Worm (Caenorhabditis elegans): ENCODE measurements around the gene col-73.
"Not testable (repeated sequence)": the region's sequence is repeated elsewhere in the genome, so short reads cannot be mapped to it uniquely, and the experiment has no call there.

Gene col-73

DNA sequence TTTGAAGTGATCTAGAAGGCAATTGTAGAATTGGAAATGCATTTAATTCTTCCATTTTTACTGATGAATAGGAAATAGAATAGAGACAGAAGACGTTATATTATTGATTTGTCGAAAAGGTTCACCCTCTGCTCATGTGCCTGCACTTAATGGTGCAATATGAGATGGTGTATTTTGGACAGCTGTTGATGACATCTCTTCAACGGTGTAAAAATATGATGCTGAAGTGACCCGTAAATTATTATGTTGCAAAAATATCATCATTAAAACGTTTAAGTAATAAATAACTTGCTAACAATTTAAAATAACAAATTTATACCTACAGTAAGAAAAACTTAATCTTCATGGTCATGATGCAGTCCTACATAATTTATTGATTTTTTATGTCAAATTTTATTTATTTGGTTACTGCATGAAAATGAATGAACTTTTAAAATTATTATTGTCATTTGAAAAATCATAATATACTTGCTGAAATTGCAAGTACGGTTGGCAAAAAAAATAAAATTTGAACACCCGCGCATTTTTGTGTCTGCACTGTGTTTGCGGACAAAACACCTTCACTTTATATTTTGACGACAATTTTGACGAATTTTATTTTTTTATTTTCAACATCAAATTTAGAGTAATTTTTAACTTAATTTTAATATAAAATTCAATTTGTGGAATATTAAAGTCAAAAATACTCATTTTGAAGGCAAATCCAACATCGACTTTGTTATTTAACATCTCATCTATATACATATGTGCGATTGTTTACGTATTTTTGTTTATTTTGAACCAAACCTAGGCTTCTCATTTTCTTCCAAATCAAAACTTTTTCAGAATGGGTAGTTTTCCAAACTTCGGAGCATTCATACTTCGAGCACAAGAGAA, 45.0 kb downstream of the col-73 start, which contains the start of the genes fbxb-88 and tbck-1 (continued):
- TF ChIP-seq lsy-2 (tag; optimal IDR thresholded peaks at IDR 0.05): peak; percentile 70 to 82
- peak; percentile 64 for TF ChIP-seq xbp-1 (tag; optimal IDR thresholded peaks at IDR 0.05)
- peak; percentile 44 for TF ChIP-seq lin-39 (tag; optimal IDR thresholded peaks at IDR 0.05)
- no peak for TF ChIP-seq mef-2 (tag; optimal IDR thresholded peaks at IDR 0.05)
- peak; percentile 51 for TF ChIP-seq elt-2 (tag; optimal IDR thresholded peaks at IDR 0.05)
- peak; percentile 80 for TF ChIP-seq nhr-85 (tag)
- peak; percentile 30 for TF ChIP-seq unc-130 (tag; optimal IDR thresholded peaks at IDR 0.05)

ce11 chrII:4825133-4825532, 47.8 kb downstream of the col-73 start, which contains the start of the genes C33F10.8 and msp-40:
Gene C33F10.8, minus strand, starts transcription at chrII:4825233.
Gene msp-40, plus strand, starts transcription at chrII:4825414.
- TF ChIP-seq nhr-11 (tag; optimal IDR thresholded peaks at IDR 0.05); fkh-4 (tag; optimal IDR thresholded peaks at IDR 0.05; ENCODE audit: borderline replicate concordance); ceh-82 (tag; optimal IDR thresholded peaks at IDR 0.05): not testable (repeated sequence)

- TF ChIP-seq rnt-1 (tag; optimal IDR thresholded peaks at IDR 0.05) (no peak), nhr-19 (GFP tag; conservative IDR thresholded peaks at IDR 0.05) (no peak), nhr-90 (tag; optimal IDR thresholded peaks at IDR 0.05; ENCODE audit: poor library complexity) (no peak), efl-1 (optimal IDR thresholded peaks at IDR 0.05) (no peak), efl-1 (GFP tag; optimal IDR thresholded peaks at IDR 0.05 in 1 of 2) (peak in 1 of 2 experiments; percentile 79), isw-1 (GFP tag; IDR thresholded peaks at IDR 0.05) (no peak), fkh-10 (GFP tag; optimal IDR thresholded peaks at IDR 0.05) (no peak), blmp-1 (tag; optimal IDR thresholded peaks at IDR 0.05) (peak; percentile 58), vab-15 (tag; optimal IDR thresholded peaks at IDR 0.05) (no peak)
Observed at ce11 chrII:4822610-4823009, 50.3 kb downstream of the col-73 start.
